Fruit fly (Drosophila melanogaster) whole organism, prepupa: ENCODE measurements around the gene CG32532.

ENCODE experiments used
- Blimp-1 ChIP-seq: fragments of 200-800 bp; sonication (Bioruptor generic); optimal IDR thresholded peaks from 3 replicates; lab custom pipeline; 2017; ENCODE audit warnings: missing biosample characterization, missing genetic modification characterization, mild to moderate bottlenecking, moderate library complexity, missing genetic modification reagents
- CG11294 ChIP-seq: fragments of 200-800 bp; sonication (Bioruptor generic); IDR thresholded peaks from 2 replicates; pipeline ENCODE4 v1.3.6; 2022; ENCODE audit warnings: missing biosample characterization, missing genetic modification characterization
- CG15336 ChIP-seq: fragments of 200-800 bp; sonication (Bioruptor generic); IDR thresholded peaks from 2 replicates; pipeline ENCODE4 v1.3.6; 2022; ENCODE audit warnings: missing biosample characterization, missing genetic modification characterization
- CG1621 ChIP-seq: fragments of 200-800 bp; sonication (Bioruptor generic); optimal IDR thresholded peaks from 3 replicates; lab custom pipeline; 2018; ENCODE audit warnings: missing biosample characterization, mild to moderate bottlenecking, missing genetic modification characterization
- CG16779 ChIP-seq: fragments of 200-800 bp; sonication (Bioruptor generic); optimal IDR thresholded peaks from 3 replicates; lab custom pipeline; 2017; ENCODE audit warnings: missing biosample characterization, mild to moderate bottlenecking, missing genetic modification characterization
- CG31627 ChIP-seq: fragments of 200-800 bp; sonication (Bioruptor generic); optimal IDR thresholded peaks from 3 replicates; lab custom pipeline; 2016; ENCODE audit warnings: missing biosample characterization, missing genetic modification characterization
- CG34406 ChIP-seq: fragments of 200-800 bp; sonication (Bioruptor generic); optimal IDR thresholded peaks from 3 replicates; lab custom pipeline; 2016; ENCODE audit warnings: missing biosample characterization, missing genetic modification characterization
- CG3919 ChIP-seq: fragments of 200-800 bp; sonication (Bioruptor generic); optimal IDR thresholded peaks from 3 replicates; lab custom pipeline; 2016; ENCODE audit warnings: missing biosample characterization, missing genetic modification characterization
- CG4318 ChIP-seq: fragments of 200-800 bp; sonication (Bioruptor generic); optimal IDR thresholded peaks from 3 replicates; lab custom pipeline; 2017; ENCODE audit warnings: missing biosample characterization, mild to moderate bottlenecking, missing genetic modification characterization
- CG6163 ChIP-seq: fragments of 200-800 bp; sonication (Bioruptor generic); IDR thresholded peaks from 3 replicates; pipeline ENCODE4 v1.3.6; 2022; ENCODE audit warnings: missing biosample characterization, missing genetic modification characterization
- CG6792 ChIP-seq: fragments of 200-800 bp; sonication (Bioruptor generic); optimal IDR thresholded peaks from 3 replicates; lab custom pipeline; 2016; ENCODE audit warnings: missing biosample characterization, missing genetic modification characterization
- CG6854 ChIP-seq: fragments of 200-800 bp; sonication (Bioruptor generic); optimal IDR thresholded peaks from 2 replicates; lab custom pipeline; 2017; ENCODE audit warnings: missing biosample characterization, mild to moderate bottlenecking, missing genetic modification characterization
- CG7368 ChIP-seq: fragments of 200-800 bp; sonication (Bioruptor generic); optimal IDR thresholded peaks from 3 replicates; lab custom pipeline; 2016; ENCODE audit warnings: missing biosample characterization, missing genetic modification characterization
- CG8319 ChIP-seq: fragments of 200-800 bp; sonication (Bioruptor generic); optimal IDR thresholded peaks from 3 replicates; lab custom pipeline; 2016; ENCODE audit warnings: missing biosample characterization, missing genetic modification characterization
- CG8632 ChIP-seq: fragments of 200-800 bp; sonication (Bioruptor generic); optimal IDR thresholded peaks from 3 replicates; lab custom pipeline; 2016; ENCODE audit warnings: missing biosample characterization, missing genetic modification characterization
- CG9139 ChIP-seq: fragments of 200-800 bp; sonication (Bioruptor generic); optimal IDR thresholded peaks from 3 replicates; lab custom pipeline; 2017; ENCODE audit warnings: missing biosample characterization, mild to moderate bottlenecking, missing genetic modification characterization
- Eip75B ChIP-seq: fragments of 200-800 bp; sonication (Bioruptor generic); optimal IDR thresholded peaks from 3 replicates; lab custom pipeline; 2016; ENCODE audit warnings: missing biosample characterization, missing genetic modification characterization
- Eip78C ChIP-seq: fragments of 200-800 bp; sonication (Bioruptor generic); peaks from one replicate; lab custom pipeline; 2016; ENCODE audit warnings: missing biosample characterization, missing genetic modification characterization
- Ets96B ChIP-seq: fragments of 200-800 bp; optimal IDR thresholded peaks from 2 replicates; lab custom pipeline; 2019; ENCODE audit warnings: missing biosample characterization, mild to moderate bottlenecking, missing genetic modification characterization, moderate library complexity
- Gug ChIP-seq: fragments of 200-800 bp; sonication (Bioruptor generic); IDR thresholded peaks from 2 replicates; pipeline ENCODE4 v1.3.6; 2022; ENCODE audit warnings: missing biosample characterization, missing genetic modification characterization
- Lpt ChIP-seq: fragments of 200-800 bp; sonication (Bioruptor generic); optimal IDR thresholded peaks from 3 replicates; lab custom pipeline; 2016; ENCODE audit warnings: missing biosample characterization, missing genetic modification characterization
- Met ChIP-seq: fragments of 200-800 bp; sonication (Bioruptor generic); optimal IDR thresholded peaks from 3 replicates; lab custom pipeline; 2016; ENCODE audit warnings: missing biosample characterization, missing genetic modification characterization
- Smox ChIP-seq: fragments of 200-800 bp; sonication (Bioruptor generic); optimal IDR thresholded peaks from 3 replicates; lab custom pipeline; 2016; ENCODE audit warnings: missing biosample characterization, missing genetic modification characterization
- Sox14 ChIP-seq: fragments of 200-800 bp; sonication (Bioruptor generic); optimal IDR thresholded peaks from 3 replicates; lab custom pipeline; 2016; ENCODE audit warnings: missing biosample characterization, missing genetic modification characterization
- Sox15 ChIP-seq: fragments of 200-800 bp; sonication (Bioruptor generic); optimal IDR thresholded peaks from 3 replicates; lab custom pipeline; 2016; ENCODE audit warnings: missing biosample characterization, missing genetic modification characterization
- cyc ChIP-seq: fragments of 200-800 bp; sonication (Bioruptor generic); optimal IDR thresholded peaks from 3 replicates; lab custom pipeline; 2016; ENCODE audit warnings: missing biosample characterization, missing genetic modification characterization
- dac ChIP-seq: fragments of 200-800 bp; sonication (Bioruptor generic); optimal IDR thresholded peaks from 2 replicates; lab custom pipeline; 2017; ENCODE audit warnings: missing biosample characterization, mild to moderate bottlenecking, missing genetic modification characterization
- dsx ChIP-seq: fragments of 200-800 bp; optimal IDR thresholded peaks from 3 replicates; lab custom pipeline; 2019; ENCODE audit warnings: missing biosample characterization, mild to moderate bottlenecking, missing genetic modification characterization, moderate library complexity; ENCODE audit not compliant: poor library complexity, severe bottlenecking
- eg ChIP-seq: fragments of 200-800 bp; sonication (Bioruptor generic); IDR thresholded peaks from 3 replicates; pipeline ENCODE4 v1.3.6; 2022; ENCODE audit warnings: missing biosample characterization, missing genetic modification characterization
- esn ChIP-seq: fragments of 200-800 bp; sonication (Bioruptor generic); optimal IDR thresholded peaks from 2 replicates; lab custom pipeline; 2016; ENCODE audit warnings: missing biosample characterization, mild to moderate bottlenecking, missing genetic modification characterization, moderate library complexity
- fd59A ChIP-seq: fragments of 200-800 bp; sonication (Bioruptor generic); optimal IDR thresholded peaks from 2 replicates; lab custom pipeline; 2017; ENCODE audit warnings: missing biosample characterization, mild to moderate bottlenecking, missing genetic modification characterization, missing genetic modification reagents
- lz ChIP-seq: fragments of 200-800 bp; sonication (Bioruptor generic); optimal IDR thresholded peaks from 3 replicates; lab custom pipeline; 2016; ENCODE audit warnings: missing biosample characterization, missing genetic modification characterization
- pdm3 ChIP-seq: fragments of 200-800 bp; sonication (Bioruptor generic); optimal IDR thresholded peaks from 3 replicates; lab custom pipeline; 2016; ENCODE audit warnings: missing biosample characterization, missing genetic modification characterization
- salr ChIP-seq, 2 experiments: fragments of 200-800 bp; sonication (Bioruptor generic); optimal IDR thresholded peaks; 3 replicates each; lab custom pipeline; 2016 to 2018; ENCODE audit warnings: missing biosample characterization in 2 of 2, missing genetic modification characterization in 2 of 2, mild to moderate bottlenecking in 1 of 2
- spab ChIP-seq: fragments of 200-800 bp; sonication (Bioruptor generic); optimal IDR thresholded peaks from 2 replicates; lab custom pipeline; 2017; ENCODE audit warnings: missing biosample characterization, mild to moderate bottlenecking, missing genetic modification characterization, missing genetic modification reagents
- ss ChIP-seq, 2 experiments: fragments of 200-800 bp; sonication (Bioruptor generic); optimal IDR thresholded peaks; 2 replicates in 1 of 2; 3 replicates in 1 of 2; lab custom pipeline; 2017 to 2018; ENCODE audit warnings: mild to moderate bottlenecking in 2 of 2, missing biosample characterization in 2 of 2, missing genetic modification characterization in 2 of 2, moderate library complexity in 1 of 2
- svp ChIP-seq: fragments of 200-800 bp; sonication (Bioruptor generic); peaks from one replicate; lab custom pipeline; 2016; ENCODE audit warnings: missing biosample characterization, missing genetic modification characterization
- vri ChIP-seq: fragments of 200-800 bp; sonication (Bioruptor generic); optimal IDR thresholded peaks from 3 replicates; lab custom pipeline; 2016; ENCODE audit warnings: missing biosample characterization, mild to moderate bottlenecking, missing genetic modification characterization

The CG32532 gene

dm6 chrX:19522597-19522996, 24.7 kb downstream of the CG32532 start:
- no peak for TF ChIP-seq CG34406 (GFP tag; lab: Kevin White, UChicago)
- peak; percentile 67 for TF ChIP-seq CG1621 (tag; lab: Kevin White, UChicago)
- TF ChIP-seq Ets96B (tag; lab: Kevin White, UChicago): no peak
- peak; percentile 9 for TF ChIP-seq Sox14 (GFP tag; lab: Kevin White, UChicago)
- TF ChIP-seq, all 60 proteins: peak for 2

- TF ChIP-seq salr (GFP tag; optimal IDR thresholded peaks at IDR 0.05; lab: Kevin White, UChicago): no peak
- TF ChIP-seq CG4318: no peak
- TF ChIP-seq Sox15: peak; percentile 4
- peak; percentile 13 for TF ChIP-seq lz
- TF ChIP-seq CG31627 (GFP tag; lab: Kevin White, UChicago): peak; percentile 32
- peak; percentile 83 for TF ChIP-seq svp
Measured at dm6 chrX:19521753-19522383, 25.4 kb downstream of the CG32532 start, which contains the start of the genes Idh3a and CoRest. Gene Idh3a (minus strand): TSS chrX:19521810. Gene CoRest (plus strand): TSS chrX:19521929.

DNA sequence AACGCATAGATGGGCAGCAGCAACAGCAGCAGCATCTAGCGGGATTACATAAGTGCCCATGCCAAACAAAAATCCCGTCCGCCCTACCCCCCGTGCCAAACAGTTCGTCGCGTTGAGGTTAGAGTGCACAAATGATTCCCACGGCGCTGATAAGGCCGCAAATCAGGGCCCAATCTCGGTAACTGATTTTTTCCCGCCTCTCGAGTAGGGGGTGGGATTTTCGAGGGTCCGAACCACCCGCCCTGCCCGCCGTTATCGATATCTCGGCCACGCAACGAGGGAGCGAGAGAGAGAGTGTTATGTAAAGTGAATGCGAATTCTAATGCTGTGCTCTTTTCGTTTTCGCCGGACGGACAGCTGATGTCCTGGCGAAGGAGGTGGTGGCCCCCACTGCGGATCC, 26.4 kb downstream of the CG32532 start:
- TF ChIP-seq CG9139 (GFP tag; lab: Kevin White, UChicago): no peak
- TF ChIP-seq svp: peak; percentile 74
- no peak for TF ChIP-seq cyc (GFP tag; lab: Kevin White, UChicago)
- TF ChIP-seq Met: no peak
- no peak for TF ChIP-seq CG6792 (GFP tag; lab: Kevin White, UChicago)
- TF ChIP-seq dsx (GFP tag; lab: Kevin White, UChicago): no peak
- TF ChIP-seq pdm3 (GFP tag; lab: Kevin White, UChicago): no peak
- peak; percentile 67 for TF ChIP-seq vri (GFP tag; lab: Kevin White, UChicago)
- TF ChIP-seq, all 60 proteins: peak for 2

DNA sequence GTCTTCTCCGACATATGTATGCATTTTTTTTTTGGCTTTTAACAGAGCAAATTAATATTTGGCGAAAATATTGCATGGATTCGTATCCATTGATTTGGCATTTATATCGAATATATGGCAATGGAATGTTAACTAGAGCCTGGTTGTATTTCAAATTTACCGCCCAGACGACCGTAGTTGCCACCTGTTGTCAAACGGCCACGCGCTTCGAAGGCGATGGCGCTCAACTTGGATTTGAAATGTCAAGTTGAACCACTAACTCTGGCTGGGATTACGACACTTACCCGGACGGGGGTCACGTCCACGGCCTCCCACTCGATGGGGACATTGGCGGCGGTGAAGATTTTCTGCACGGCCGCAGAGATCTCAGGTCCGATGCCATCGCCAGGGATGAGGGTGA, 26.9 kb downstream of the CG32532 start:
- TF ChIP-seq CG16779 (no peak), CG15336 (GFP tag; lab: Robert Waterston, UW) (no peak), eg (GFP tag; lab: Robert Waterston, UW) (no peak), fd59A (GFP tag; lab: Kevin White, UChicago) (no peak), Lpt (GFP tag; lab: Kevin White, UChicago) (no peak), Smox (GFP tag; lab: Kevin White, UChicago) (no peak), salr (GFP tag; optimal IDR thresholded peaks at IDR 0.05; lab: Kevin White, UChicago) (no peak), Gug (GFP tag; lab: Robert Waterston, UW) (no peak), Sox15 (no peak)

DNA sequence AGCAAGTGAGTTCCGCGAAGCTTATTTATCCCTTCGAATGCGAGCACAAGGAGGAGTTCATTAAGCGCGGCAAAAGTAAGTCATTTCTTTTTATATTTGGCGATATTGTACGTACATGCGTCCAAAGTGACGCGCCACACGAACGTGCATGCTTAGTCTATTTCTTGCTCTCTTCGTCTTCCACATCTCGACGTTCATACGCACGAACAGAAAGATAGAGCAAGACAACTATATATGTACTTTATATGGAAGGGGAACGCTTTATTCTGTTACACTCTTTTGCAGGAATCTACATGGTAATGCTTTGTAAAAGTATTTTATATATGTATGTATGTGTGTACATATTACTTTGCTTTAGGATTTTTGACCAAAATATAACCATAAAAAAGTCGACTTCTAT, 37.1 kb downstream of the CG32532 start:
- TF ChIP-seq CG6792 (GFP tag; lab: Kevin White, UChicago): no peak
- TF ChIP-seq dac: no peak
- no peak for TF ChIP-seq CG8632 (GFP tag; lab: Kevin White, UChicago)
- TF ChIP-seq CG8319 (GFP tag; lab: Kevin White, UChicago): no peak
- TF ChIP-seq CG11294 (GFP tag; lab: Robert Waterston, UW): no peak
- TF ChIP-seq CG7368 (GFP tag; lab: Kevin White, UChicago): no peak

DNA sequence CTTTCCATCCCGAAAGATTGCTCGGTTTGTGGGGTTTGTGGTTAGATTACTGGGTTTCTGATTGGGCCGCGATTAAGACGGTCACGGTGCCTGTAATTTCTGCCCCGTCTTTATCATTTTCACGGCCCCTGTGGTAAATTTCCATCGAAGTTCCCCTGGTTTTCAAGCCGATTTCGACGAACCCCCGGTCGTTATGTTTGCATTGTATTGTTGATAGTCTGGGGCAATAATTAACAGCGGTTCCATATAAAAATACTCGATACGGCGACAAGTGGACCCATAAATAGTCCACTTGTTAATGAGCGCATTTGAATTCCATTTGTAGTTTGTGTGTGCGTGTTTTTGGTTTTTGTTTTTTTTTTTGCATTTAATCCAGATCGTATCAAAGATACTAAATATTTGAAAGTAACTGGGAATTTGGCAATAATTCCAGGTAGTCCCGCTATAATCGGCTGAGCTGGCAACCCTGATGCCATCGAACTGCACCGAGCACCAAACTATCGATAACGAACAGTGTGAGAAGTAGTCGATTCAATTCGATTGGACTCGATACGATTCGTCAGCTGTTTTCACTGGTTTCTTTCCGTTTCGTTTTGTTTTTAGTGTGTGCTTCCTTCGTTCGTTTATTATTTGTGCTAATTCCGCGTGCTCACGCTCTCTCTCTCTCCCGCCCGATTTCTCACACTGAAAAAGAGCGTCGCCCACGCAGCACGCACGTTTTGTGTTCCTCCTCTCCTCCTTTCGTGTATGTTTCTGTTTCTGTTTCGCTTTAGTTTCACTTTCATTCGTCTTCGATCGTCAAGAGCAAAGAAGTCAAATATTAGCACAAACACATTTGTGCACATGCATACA, 41.7 kb downstream of the CG32532 start:
- TF ChIP-seq esn (GFP tag; lab: Kevin White, UChicago) (peak; percentile 37), CG6792 (GFP tag; lab: Kevin White, UChicago) (peak; percentile 2), CG6163 (GFP tag; lab: Robert Waterston, UW) (peak; percentile 56; the same call in 2 of the 3 replicates), Eip75B (GFP tag; lab: Kevin White, UChicago) (peak; percentile 41), CG15336 (GFP tag; lab: Robert Waterston, UW) (0 out of 2 replicates have a peak, but pooled peaks have one; percentile 14), spab (GFP tag; lab: Kevin White, UChicago) (no peak), Met (no peak), eg (GFP tag; lab: Robert Waterston, UW) (0 out of 3 replicates have a peak, but pooled peaks have one; percentile 30), Sox14 (GFP tag; lab: Kevin White, UChicago) (peak; percentile 32), CG31627 (GFP tag; lab: Kevin White, UChicago) (peak; percentile 27), Smox (GFP tag; lab: Kevin White, UChicago) (peak; percentile 25), CG3919 (GFP tag; lab: Kevin White, UChicago) (peak; percentile 0), ss (GFP tag; optimal IDR thresholded peaks at IDR 0.05; lab: Kevin White, UChicago) (peak in 1 of 2 experiments; percentile 31), cyc (GFP tag; lab: Kevin White, UChicago) (no peak), CG34406 (GFP tag; lab: Kevin White, UChicago) (no peak), Eip78C (peak; percentile 73), Blimp-1 (GFP tag; lab: Kevin White, UChicago) (peak; percentile 93), CG6854 (GFP tag; lab: Kevin White, UChicago) (peak; percentile 35), svp (peak; percentile 93)
